Worm (Caenorhabditis elegans): ENCODE results near the gene nep-26.

nep-26 gene

DNA sequence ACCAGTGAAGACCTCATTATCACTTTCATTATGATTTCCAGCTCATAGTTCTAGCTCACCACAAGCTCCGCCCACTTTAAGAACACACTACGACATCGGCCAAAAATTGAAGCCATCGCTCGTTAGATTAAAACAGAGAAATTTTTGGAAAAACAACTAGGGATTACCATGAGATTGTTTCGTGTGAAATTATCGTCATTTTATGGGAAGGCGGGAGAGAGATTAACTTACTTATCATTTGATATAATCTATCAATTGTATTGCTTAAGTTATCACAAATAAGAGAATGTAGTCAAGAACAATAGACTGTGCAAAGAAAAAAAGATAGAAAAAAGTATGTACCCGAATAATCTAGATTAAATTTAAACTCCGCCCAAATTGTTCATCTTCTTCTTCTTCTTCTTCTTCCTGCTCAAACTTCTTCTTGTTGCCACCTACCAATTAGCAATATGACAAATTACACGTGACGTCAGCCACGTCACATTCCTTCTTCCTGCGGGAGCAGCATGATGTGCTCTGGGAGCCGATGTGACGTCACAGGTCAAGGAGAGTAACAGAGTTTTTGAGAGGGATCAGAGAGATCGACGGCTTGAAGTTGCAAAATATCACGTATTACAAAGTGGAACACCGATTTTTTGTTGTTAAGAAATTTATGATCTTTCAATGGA, at the start of gene nep-26:
Gene nep-26, minus strand, starts transcription at position 51 of the 668 bp plus-strand sequence.
- TF ChIP-seq madf-8 (GFP tag; conservative IDR thresholded peaks at IDR 0.05) (no peak), hsf-1 (GFP tag; IDR thresholded peaks at IDR 0.05) (0 out of 2 replicates have a peak, but pooled peaks have one; percentile 17), K11D2.4 (GFP tag; IDR thresholded peaks at IDR 0.05) (0 out of 2 replicates have a peak, but pooled peaks have one; percentile 25)

DNA sequence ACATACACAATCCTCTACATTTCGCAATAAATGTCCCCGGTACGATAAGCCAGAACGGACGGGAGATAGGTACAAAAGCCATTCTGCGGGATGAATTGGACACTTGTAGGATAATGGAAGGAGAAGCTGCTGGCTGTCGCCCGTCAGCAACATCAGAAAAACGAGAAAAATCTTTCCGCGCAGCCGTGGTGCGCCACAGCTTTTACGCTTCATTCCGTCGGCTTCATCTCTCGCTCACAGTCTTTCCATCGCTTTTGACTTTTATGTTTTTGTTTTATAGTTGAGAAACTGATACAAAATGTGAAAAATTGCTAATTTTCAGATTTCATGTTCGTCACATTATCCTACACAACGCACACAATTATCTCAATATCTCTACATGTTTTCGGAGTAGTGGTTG, 46.1 kb upstream of the nep-26 start, which contains the start of gene C07E3.10:
Gene C07E3.10, plus strand, starts transcription at position 301 of the 400 bp plus-strand sequence.
- no peak for TF ChIP-seq ceh-58 (GFP tag; IDR thresholded peaks at IDR 0.05)
- TF ChIP-seq Y79H2A.3 (GFP tag; conservative IDR thresholded peaks at IDR 0.05) = no peak
- TF ChIP-seq bed-2 (GFP tag; IDR thresholded peaks at IDR 0.05) = no peak
- no peak for TF ChIP-seq ZK185.1 (tag; optimal IDR thresholded peaks at IDR 0.05; ENCODE audit: poor library complexity, severe bottlenecking)
- no peak for TF ChIP-seq aptf-3 (GFP tag; IDR thresholded peaks at IDR 0.05)
- TF ChIP-seq cebp-1 (GFP tag; IDR thresholded peaks at IDR 0.05) = no peak
- TF ChIP-seq cebp-1 (tag; optimal IDR thresholded peaks at IDR 0.05) = peak; percentile 53
- TF ChIP-seq lin-40 (tag; optimal IDR thresholded peaks at IDR 0.05) = no peak
- no peak for TF ChIP-seq Y53G8AR.9 (GFP tag; conservative IDR thresholded peaks at IDR 0.05)
- TF ChIP-seq unc-130 (GFP tag; optimal IDR thresholded peaks at IDR 0.05) = no peak
- TF ChIP-seq F52B5.7 (tag; optimal IDR thresholded peaks at IDR 0.05) = no peak
- TF ChIP-seq lin-35 (GFP tag; optimal IDR thresholded peaks at IDR 0.05) = no peak
- TF ChIP-seq lsl-1 (GFP tag; optimal IDR thresholded peaks at IDR 0.05) = no peak
- no peak for TF ChIP-seq K11D2.4 (GFP tag; IDR thresholded peaks at IDR 0.05)
- no peak for TF ChIP-seq egl-18 (GFP tag; IDR thresholded peaks at IDR 0.05)
- no peak for TF ChIP-seq D2030.7 (GFP tag; IDR thresholded peaks at IDR 0.05)
- TF ChIP-seq madf-6 (GFP tag; IDR thresholded peaks at IDR 0.05) = peak; percentile 37; the same call in 1 of the 2 replicates
- TF ChIP-seq mxl-1 (tag; optimal IDR thresholded peaks at IDR 0.05) = no peak

- TF ChIP-seq Y95B8A.8 (GFP tag; IDR thresholded peaks at IDR 0.05) (no peak), ceh-100 (GFP tag; IDR thresholded peaks at IDR 0.05) (no peak), nhr-179 (tag; optimal IDR thresholded peaks at IDR 0.05) (no peak)
Observed at ce11 chrII:10345012-10345411, 45.1 kb upstream of the nep-26 start, which contains the start of gene pro-2. pro-2 (minus strand) TSS chrII:10345112.

- TF ChIP-seq T26A5.8 (tag; optimal IDR thresholded peaks at IDR 0.05) (no peak), rcor-1 (GFP tag; IDR thresholded peaks at IDR 0.05) (no peak), C17E4.6 (GFP tag; IDR thresholded peaks at IDR 0.05) (no peak), somi-1 (GFP tag; optimal IDR thresholded peaks at IDR 0.05) (no peak), nhr-120 (GFP tag; IDR thresholded peaks at IDR 0.05) (no peak), chd-7 (tag; optimal IDR thresholded peaks at IDR 0.05) (no peak), dpl-1 (GFP tag; optimal IDR thresholded peaks at IDR 0.05) (no peak), snpc-1.1 (tag; optimal IDR thresholded peaks at IDR 0.05; ENCODE audit: insufficient read depth) (no peak), let-607 (tag; optimal IDR thresholded peaks at IDR 0.05) (no peak), aptf-3 (GFP tag; IDR thresholded peaks at IDR 0.05) (no peak), atf-7 (tag; optimal IDR thresholded peaks at IDR 0.05) (no peak), unc-62 (GFP tag; optimal IDR thresholded peaks at IDR 0.05) (no peak), ztf-18 (tag; optimal IDR thresholded peaks at IDR 0.05) (no peak)
Observed at ce11 chrII:10329754-10330153, 29.8 kb upstream of the nep-26 start.
